Worm (Caenorhabditis elegans) whole organism, L2 larva: ENCODE results near the gene C08F8.6.

ENCODE experiments used
- C34F6.9 ChIP-seq: fragments of 150-350 bp; optimal IDR thresholded peaks from 2 replicates; lab custom pipeline; 2014; ENCODE audit warnings: missing biosample characterization, missing genetic modification characterization
- F13H6.1 ChIP-seq: sonication (generic microtip); optimal IDR thresholded peaks from 2 replicates; lab custom pipeline; 2016; ENCODE audit warnings: missing genetic modification characterization, missing compliant biosample characterization
- R02D3.7 ChIP-seq: fragments of 150-350 bp; optimal IDR thresholded peaks from 2 replicates; lab custom pipeline; 2014; ENCODE audit warnings: missing biosample characterization, missing genetic modification characterization
- Y55F3AM.14 ChIP-seq: fragments of 200-800 bp; sonication (Bioruptor generic); optimal IDR thresholded peaks from 2 replicates; lab custom pipeline; 2018; ENCODE audit warnings: mild to moderate bottlenecking, missing genetic modification characterization, missing compliant biosample characterization
- ZK546.5 ChIP-seq: sonication (generic microtip); optimal IDR thresholded peaks from 2 replicates; lab custom pipeline; 2017; ENCODE audit warnings: missing biosample characterization, missing genetic modification characterization
- alr-1 ChIP-seq: fragments of 150-350 bp; optimal IDR thresholded peaks from 2 replicates; lab custom pipeline; 2014; ENCODE audit warnings: missing biosample characterization, missing genetic modification characterization
- aly-2 ChIP-seq: fragments of 150-350 bp; optimal IDR thresholded peaks from 2 replicates; lab custom pipeline; 2014; ENCODE audit warnings: missing biosample characterization, missing genetic modification characterization
- ama-1 ChIP-seq: fragments of 150-350 bp; optimal IDR thresholded peaks from 2 replicates; lab custom pipeline; 2018; ENCODE audit warnings: inconsistent platforms
- ceh-82 ChIP-seq: fragments of 150-350 bp; optimal IDR thresholded peaks from 2 replicates; lab custom pipeline; 2014; ENCODE audit warnings: missing biosample characterization, missing genetic modification characterization
- crh-2 ChIP-seq: sonication (generic microtip); optimal IDR thresholded peaks from 2 replicates; lab custom pipeline; 2017; ENCODE audit warnings: missing biosample characterization, missing genetic modification characterization
- egl-27 ChIP-seq: sonication (generic microtip); optimal IDR thresholded peaks from 3 replicates; lab custom pipeline; 2017; ENCODE audit warnings: missing biosample characterization, missing genetic modification reagents, missing genetic modification characterization
- fos-1 ChIP-seq: fragments of 150-350 bp; optimal IDR thresholded peaks from 2 replicates; lab custom pipeline; 2014; ENCODE audit warnings: missing biosample characterization, missing genetic modification characterization
- gmeb-1 ChIP-seq: fragments of 150-350 bp; optimal IDR thresholded peaks from 2 replicates; lab custom pipeline; 2014; ENCODE audit warnings: missing biosample characterization, missing genetic modification characterization
- lin-11 ChIP-seq: fragments of 150-350 bp; sonication (generic microtip); optimal IDR thresholded peaks from 2 replicates; lab custom pipeline; 2014; ENCODE audit warnings: missing biosample characterization, missing genetic modification characterization, inconsistent platforms, mixed read lengths
- lin-13 ChIP-seq: fragments of 150-350 bp; optimal IDR thresholded peaks from 2 replicates; lab custom pipeline; 2014; ENCODE audit warnings: missing biosample characterization, missing genetic modification reagents, missing genetic modification characterization
- lin-39 ChIP-seq: fragments of 150-350 bp; optimal IDR thresholded peaks from 2 replicates; lab custom pipeline; 2014; ENCODE audit warnings: missing biosample characterization, missing genetic modification reagents, missing genetic modification characterization
- lsy-2 ChIP-seq, 2 experiments: fragments of 150-350 bp in 1 of 2; sonication (generic microtip) in 1 of 2; optimal IDR thresholded peaks; 2 replicates each; lab custom pipeline; 2014 to 2017; ENCODE audit warnings: missing biosample characterization in 2 of 2, missing genetic modification characterization in 2 of 2
- mab-5 ChIP-seq: fragments of 150-350 bp; optimal IDR thresholded peaks from 2 replicates; lab custom pipeline; 2014; ENCODE audit warnings: missing biosample characterization, missing genetic modification characterization
- mbf-1 ChIP-seq: sonication (generic microtip); optimal IDR thresholded peaks from 2 replicates; lab custom pipeline; 2017; ENCODE audit warnings: missing biosample characterization, missing genetic modification characterization
- mdl-1 ChIP-seq, 2 experiments: fragments of 150-350 bp in 1 of 2; sonication (generic microtip) in 1 of 2; optimal IDR thresholded peaks; 2 replicates each; lab custom pipeline; 2017; ENCODE audit warnings: missing biosample characterization in 2 of 2, missing genetic modification characterization in 2 of 2
- nhr-11 ChIP-seq: fragments of 150-350 bp; optimal IDR thresholded peaks from 2 replicates; lab custom pipeline; 2014; ENCODE audit warnings: missing biosample characterization, missing genetic modification characterization
- nhr-129 ChIP-seq: fragments of 150-350 bp; optimal IDR thresholded peaks from 2 replicates; lab custom pipeline; 2014; ENCODE audit warnings: missing biosample characterization, missing genetic modification characterization
- nhr-21 ChIP-seq: fragments of 150-350 bp; optimal IDR thresholded peaks from 2 replicates; lab custom pipeline; 2014; ENCODE audit warnings: missing biosample characterization, missing genetic modification characterization
- nhr-23 ChIP-seq: fragments of 150-350 bp; optimal IDR thresholded peaks from 2 replicates; lab custom pipeline; 2014; ENCODE audit warnings: missing biosample characterization, missing genetic modification reagents, missing genetic modification characterization
- nhr-237 ChIP-seq: fragments of 150-350 bp; optimal IDR thresholded peaks from 2 replicates; lab custom pipeline; 2014; ENCODE audit warnings: missing biosample characterization, missing genetic modification characterization
- nhr-25 ChIP-seq: fragments of 150-350 bp; sonication (generic microtip); optimal IDR thresholded peaks from 3 replicates; lab custom pipeline; 2014; ENCODE audit warnings: missing biosample characterization, missing genetic modification characterization
- nhr-6 ChIP-seq: fragments of 150-350 bp; optimal IDR thresholded peaks from 2 replicates; lab custom pipeline; 2014; ENCODE audit warnings: missing biosample characterization, missing genetic modification characterization
- sem-4 ChIP-seq: fragments of 150-350 bp; optimal IDR thresholded peaks from 2 replicates; lab custom pipeline; 2014; ENCODE audit warnings: missing biosample characterization, missing genetic modification reagents, missing genetic modification characterization
- skn-1 ChIP-seq: sonication (generic microtip); optimal IDR thresholded peaks from 2 replicates; lab custom pipeline; 2017; ENCODE audit warnings: missing biosample characterization, missing genetic modification characterization
- sma-3 ChIP-seq: sonication (generic microtip); optimal IDR thresholded peaks from 2 replicates; lab custom pipeline; 2016; ENCODE audit warnings: missing genetic modification reagents, missing genetic modification characterization, missing compliant biosample characterization
- unc-39 ChIP-seq: fragments of 150-350 bp; optimal IDR thresholded peaks from 2 replicates; lab custom pipeline; 2014; ENCODE audit warnings: missing biosample characterization, missing genetic modification characterization
- zag-1 ChIP-seq: fragments of 150-350 bp; optimal IDR thresholded peaks from 2 replicates; lab custom pipeline; 2014; ENCODE audit warnings: missing biosample characterization, missing genetic modification characterization
- ztf-1 ChIP-seq: fragments of 200-800 bp; sonication (Bioruptor generic); conservative IDR thresholded peaks from 2 replicates; pipeline ENCODE4 v1.3.6; 2022; ENCODE audit warnings: missing genetic modification characterization, missing compliant biosample characterization
- ztf-4 ChIP-seq: fragments of 150-350 bp; optimal IDR thresholded peaks from 2 replicates; lab custom pipeline; 2014; ENCODE audit warnings: missing biosample characterization, missing genetic modification characterization

C08F8.6 gene

DNA sequence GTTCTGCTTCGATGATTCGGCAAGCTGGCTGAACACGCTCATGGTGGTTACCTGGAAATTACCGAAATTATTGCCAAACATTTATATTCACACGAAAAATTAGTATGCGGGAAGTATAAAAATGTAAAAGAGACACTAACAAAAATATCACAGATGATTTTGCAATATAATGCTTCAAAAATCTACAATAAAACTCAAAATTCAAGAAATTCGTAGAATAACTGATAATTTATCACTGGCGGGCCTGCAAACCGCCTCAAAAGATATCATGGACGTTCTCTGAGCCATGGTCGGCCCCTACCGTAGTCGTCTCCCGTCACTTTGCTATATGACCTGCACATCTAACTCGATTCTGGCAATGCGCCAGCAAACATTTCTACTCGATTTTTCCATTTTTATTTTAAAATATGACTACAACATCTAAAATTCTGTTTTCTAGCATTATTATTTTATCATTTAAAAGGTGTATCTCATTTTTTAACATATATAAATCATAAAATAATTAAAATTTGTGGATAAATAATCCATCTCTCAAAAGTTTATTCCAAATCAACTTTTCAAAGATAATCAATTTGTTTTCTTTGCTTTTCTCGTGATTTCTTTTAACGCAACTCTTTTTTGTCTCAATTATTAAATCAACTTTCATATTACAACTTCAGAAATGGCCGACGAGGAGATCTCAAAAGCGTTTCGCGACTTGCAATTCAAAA lies 15.1 kb downstream of the C08F8.6 start, which contains the start of the genes F01G4.6 and pfd-1 (continued):
- peak; percentile 62 for TF ChIP-seq skn-1 (tag; lab: Kevin White, UChicago)
- no peak for TF ChIP-seq nhr-23 (tag; lab: Kevin White, UChicago)
- peak; percentile 97 to 99 for TF ChIP-seq lsy-2 (tag; optimal IDR thresholded peaks at IDR 0.05; lab: Kevin White, UChicago)
- TF ChIP-seq nhr-21 (tag; lab: Kevin White, UChicago): peak; percentile 92
- no peak for TF ChIP-seq mbf-1 (tag; lab: Kevin White, UChicago)
- TF ChIP-seq alr-1 (tag; lab: Kevin White, UChicago): no peak

DNA sequence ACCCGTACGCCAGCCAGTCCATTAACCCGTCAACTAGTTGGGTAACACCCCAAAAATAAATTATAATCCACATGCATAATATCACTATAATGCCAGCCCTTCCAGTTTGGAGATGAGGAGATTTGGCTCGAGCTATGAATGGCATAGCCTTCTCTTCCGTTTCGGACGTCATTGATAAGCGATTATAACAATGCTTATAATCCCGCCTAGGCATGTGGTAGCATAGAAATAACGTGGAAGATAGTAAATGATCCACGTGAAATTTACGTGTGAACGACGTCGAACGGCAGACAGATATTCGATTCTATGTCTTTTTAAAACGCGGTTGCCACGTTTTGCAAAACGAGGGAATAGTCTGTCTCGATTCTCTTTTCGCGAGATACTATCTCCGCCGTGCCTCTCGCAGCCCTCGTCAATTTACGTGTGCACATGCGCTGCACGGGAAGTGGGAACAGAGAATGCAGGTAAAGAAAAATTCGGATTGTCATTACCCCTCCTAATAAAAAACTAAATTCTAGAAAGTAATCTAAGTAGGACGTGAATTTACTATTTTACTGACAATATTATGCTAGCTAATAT lies 15.9 kb downstream of the C08F8.6 start:
- TF ChIP-seq zag-1 (tag; lab: Kevin White, UChicago): no peak
- TF ChIP-seq mbf-1 (tag; lab: Kevin White, UChicago): no peak
- TF ChIP-seq lin-11 (tag; lab: Kevin White, UChicago): no peak
- TF ChIP-seq R02D3.7: no peak
- TF ChIP-seq ceh-82 (tag; lab: Kevin White, UChicago): no peak
- TF ChIP-seq unc-39 (tag; lab: Kevin White, UChicago): no peak
- no peak for TF ChIP-seq nhr-237 (tag; lab: Kevin White, UChicago)
- no peak for TF ChIP-seq lin-39 (tag; lab: Kevin White, UChicago)
- TF ChIP-seq ama-1 (lab: Kevin White, UChicago): no peak
- TF ChIP-seq C34F6.9 (tag; lab: Kevin White, UChicago): peak; percentile 13
- TF ChIP-seq ztf-4: no peak
- TF ChIP-seq fos-1 (tag; lab: Kevin White, UChicago): no peak
- TF ChIP-seq nhr-129 (tag; lab: Kevin White, UChicago): peak; percentile 42
- TF ChIP-seq alr-1 (tag; lab: Kevin White, UChicago): no peak
- TF ChIP-seq skn-1 (tag; lab: Kevin White, UChicago): no peak
- TF ChIP-seq egl-27: no peak
- no peak for TF ChIP-seq nhr-6 (tag; lab: Kevin White, UChicago)
- peak; percentile 52 for TF ChIP-seq crh-2 (tag; lab: Kevin White, UChicago)
- TF ChIP-seq mab-5: no peak
- TF ChIP-seq gmeb-1: peak; percentile 20
- TF ChIP-seq aly-2 (tag; lab: Kevin White, UChicago): no peak
- TF ChIP-seq lin-13 (GFP tag; lab: Kevin White, UChicago): no peak
- TF ChIP-seq ZK546.5 (tag; lab: Kevin White, UChicago): no peak
- no peak for TF ChIP-seq mdl-1 (tag; optimal IDR thresholded peaks at IDR 0.05; lab: Kevin White, UChicago)
- TF ChIP-seq, all 48 proteins: peak for 4

DNA sequence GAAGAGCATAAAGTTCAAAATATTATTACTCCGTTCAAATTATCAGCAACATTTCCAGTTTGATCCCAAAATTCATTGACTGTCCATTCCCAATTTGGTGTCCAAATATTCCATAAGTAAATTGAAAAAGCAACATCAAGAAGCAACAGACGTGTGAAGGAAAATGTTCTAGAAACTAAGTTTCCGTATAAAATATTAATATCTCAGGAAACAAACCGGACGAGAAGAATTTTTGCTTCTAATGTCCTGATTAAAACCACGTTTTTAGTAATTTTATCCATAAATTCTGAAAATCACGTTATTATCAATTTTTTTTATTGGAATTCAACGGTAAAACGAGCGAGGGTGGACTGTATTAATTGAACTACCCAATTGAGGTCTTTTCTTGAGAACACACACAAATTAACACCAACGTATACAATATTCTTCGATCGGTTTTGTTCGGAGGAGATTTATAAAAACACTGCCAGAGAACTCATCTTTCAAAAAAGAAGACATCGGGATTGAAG lies 17.7 kb downstream of the C08F8.6 start, which contains the start of gene pigq-1:
TSS of gene pigq-1 (minus strand) at position 286 of the 509 bp plus-strand sequence.
- TF ChIP-seq C34F6.9 (tag; lab: Kevin White, UChicago) (no peak), gmeb-1 (no peak), ama-1 (lab: Kevin White, UChicago) (peak; percentile 14), Y55F3AM.14 (GFP tag; lab: Kevin White, UChicago) (peak; percentile 40), crh-2 (tag; lab: Kevin White, UChicago) (peak; percentile 57), mbf-1 (tag; lab: Kevin White, UChicago) (no peak), sem-4 (tag; lab: Kevin White, UChicago) (peak; percentile 21), egl-27 (no peak), lin-13 (GFP tag; lab: Kevin White, UChicago) (peak; percentile 45), sma-3 (peak; percentile 46), lsy-2 (tag; optimal IDR thresholded peaks at IDR 0.05; lab: Kevin White, UChicago) (peak in 1 of 2 experiments; percentile 64), nhr-11 (tag; lab: Kevin White, UChicago) (no peak), nhr-25 (peak; percentile 46), ZK546.5 (tag; lab: Kevin White, UChicago) (peak; percentile 20), ztf-4 (peak; percentile 23), unc-39 (tag; lab: Kevin White, UChicago) (no peak), F13H6.1 (tag; lab: Kevin White, UChicago) (peak; percentile 5), nhr-21 (tag; lab: Kevin White, UChicago) (peak; percentile 55)

DNA sequence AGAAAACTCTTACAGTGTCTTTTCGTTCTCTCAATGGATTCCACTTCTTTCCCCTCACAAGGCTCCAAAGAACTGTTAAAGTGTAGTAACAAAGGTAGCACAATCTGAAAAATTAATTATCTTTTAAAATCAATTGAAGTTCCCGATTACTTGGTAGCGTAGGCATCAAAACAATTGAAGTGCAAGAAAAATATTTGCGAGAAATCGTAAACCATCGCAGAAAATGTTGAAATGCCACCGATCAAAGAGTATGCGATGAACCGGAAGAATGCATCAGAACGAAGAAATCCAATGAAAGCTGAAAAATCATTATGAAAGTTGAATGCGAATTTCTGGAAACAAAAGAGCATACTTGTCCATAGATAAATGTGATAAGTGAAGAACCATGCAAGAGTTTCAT lies 18.2 kb downstream of the C08F8.6 start:
- TF ChIP-seq C34F6.9 (tag; lab: Kevin White, UChicago): no peak
- no peak for TF ChIP-seq crh-2 (tag; lab: Kevin White, UChicago)
- no peak for TF ChIP-seq nhr-237 (tag; lab: Kevin White, UChicago)
- TF ChIP-seq ama-1 (lab: Kevin White, UChicago): no peak
- no peak for TF ChIP-seq zag-1 (tag; lab: Kevin White, UChicago)
- TF ChIP-seq lsy-2 (tag; optimal IDR thresholded peaks at IDR 0.05; lab: Kevin White, UChicago): no peak
- TF ChIP-seq sem-4 (tag; lab: Kevin White, UChicago): no peak
- no peak for TF ChIP-seq nhr-25
- TF ChIP-seq lin-39 (tag; lab: Kevin White, UChicago): no peak
- TF ChIP-seq aly-2 (tag; lab: Kevin White, UChicago): no peak
- no peak for TF ChIP-seq skn-1 (tag; lab: Kevin White, UChicago)
- no peak for TF ChIP-seq ztf-1 (GFP tag; lab: Robert Waterston, UW)
